Worm (Caenorhabditis elegans) whole organism, L4/young adult: ENCODE measurements around the gene fbxa-30.

Experiments used
- W03F9.2 ChIP-seq: fragments of 150-350 bp; optimal IDR thresholded peaks from 2 replicates; lab custom pipeline; 2014; ENCODE audit warnings: missing biosample characterization, missing genetic modification characterization
- him-1 ChIP-seq: sonication (generic microtip); optimal IDR thresholded peaks from 2 replicates; lab custom pipeline; 2016; ENCODE audit warnings: missing genotype, missing genetic modification reagents, missing genetic modification characterization, missing compliant biosample characterization

DNA sequence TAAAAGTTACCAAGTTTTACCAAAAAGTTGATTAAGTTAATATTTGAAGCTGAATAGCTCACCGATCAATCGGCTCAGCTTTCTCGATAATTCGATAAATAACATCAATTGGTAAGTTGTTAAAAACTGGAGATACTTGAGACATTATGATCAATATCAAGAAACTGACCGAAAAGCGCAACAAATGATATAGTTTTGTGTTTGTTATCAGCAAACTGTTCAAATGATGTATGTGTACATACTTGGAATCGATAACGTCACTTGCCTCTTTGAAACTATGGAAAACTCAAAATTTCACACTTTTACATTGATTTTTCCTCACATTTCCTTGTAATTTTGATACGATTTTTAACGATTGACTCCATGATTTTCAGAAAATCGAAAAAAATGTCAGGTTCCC is 39.6 kb upstream of the fbxa-30 start, which contains the start of the genes fbxa-80 and fbxa-19:
- TF ChIP-seq W03F9.2 (tag; lab: Kevin White, UChicago) = no peak
- no peak for TF ChIP-seq him-1 (tag; lab: Kevin White, UChicago)
